Fruit fly (Drosophila melanogaster) whole organism: ENCODE measurements around the gene Poc1.

Source experiments
- CG8478 ChIP-seq: fragments of >200 bp; optimal IDR thresholded peaks from 2 replicates; lab custom pipeline; 2018; ENCODE audit warnings: inconsistent platforms
- pan ChIP-seq: fragments of >200 bp; optimal IDR thresholded peaks from 2 replicates; lab custom pipeline; 2017
- psq ChIP-seq: fragments of >200 bp; optimal IDR thresholded peaks from 2 replicates; lab custom pipeline; 2017
- usp ChIP-seq: fragments of >200 bp; optimal IDR thresholded peaks from 2 replicates; lab custom pipeline; 2017; ENCODE audit warnings: missing biosample characterization, missing genetic modification characterization, mixed read lengths

- no peak for TF ChIP-seq CG8478 (lab: Kevin White, UChicago)
- no peak for TF ChIP-seq usp
- TF ChIP-seq pan, result no peak
- no peak for TF ChIP-seq psq (lab: Kevin White, UChicago)
These were observed 7.6 kb downstream of the Poc1 start, which contains the start of gene ImpL1 for dm6 chr3L:13382061-13382815.
